Worm (Caenorhabditis elegans) whole organism, L4 larva: ENCODE results near the gene hmg-11.

Experiments used
- F49E8.2 ChIP-seq: sonication (generic microtip); optimal IDR thresholded peaks from 2 replicates; lab custom pipeline; 2016; ENCODE audit warnings: missing compliant biosample characterization, mild to moderate bottlenecking, missing genetic modification characterization, borderline replicate concordance
- aha-1 ChIP-seq: fragments of 150-350 bp; peaks from one replicate; lab custom pipeline; 2014; ENCODE audit warnings: missing biosample characterization, missing genetic modification characterization
- aly-2 ChIP-seq: sonication (generic microtip); optimal IDR thresholded peaks from 2 replicates; lab custom pipeline; 2018; ENCODE audit warnings: missing biosample characterization, missing genetic modification characterization
- dmd-8 ChIP-seq: fragments of 200-800 bp; sonication (Bioruptor generic); IDR thresholded peaks from 2 replicates; pipeline ENCODE4 v1.3.6; 2022; ENCODE audit warnings: missing genetic modification characterization, missing compliant biosample characterization
- dve-1 ChIP-seq: sonication (generic microtip); optimal IDR thresholded peaks from 2 replicates; lab custom pipeline; 2017; ENCODE audit warnings: antibody characterized with exemption, mild to moderate bottlenecking, missing genetic modification characterization, missing compliant biosample characterization; ENCODE audit not compliant: insufficient read depth
- hlh-30 ChIP-seq: sonication (generic microtip); optimal IDR thresholded peaks from 2 replicates; lab custom pipeline; 2017; ENCODE audit warnings: antibody characterized with exemption, mild to moderate bottlenecking, missing genetic modification characterization, missing compliant biosample characterization; ENCODE audit not compliant: insufficient read depth
- lsy-2 ChIP-seq, 2 experiments: fragments of 150-350 bp in 1 of 2; sonication (generic microtip) in 1 of 2; optimal IDR thresholded peaks; 2 replicates each; lab custom pipeline; 2014 to 2017; ENCODE audit warnings: missing biosample characterization in 2 of 2, missing genetic modification characterization in 2 of 2
- mdt-29 ChIP-seq: fragments of 200-800 bp; sonication (Bioruptor generic); IDR thresholded peaks from 2 replicates; pipeline ENCODE4 v1.3.6; 2022; ENCODE audit warnings: missing genetic modification reagents, missing genetic modification characterization, missing compliant biosample characterization
- nhr-11 ChIP-seq: fragments of 150-350 bp; optimal IDR thresholded peaks from 2 replicates; lab custom pipeline; 2014; ENCODE audit warnings: missing biosample characterization, missing genetic modification characterization
- nhr-76 ChIP-seq: fragments of 150-350 bp; optimal IDR thresholded peaks from 2 replicates; lab custom pipeline; 2014; ENCODE audit warnings: missing biosample characterization, missing genetic modification characterization
- pha-4 ChIP-seq, 2 experiments: fragments of 150-350 bp in 1 of 2; fragments of 200-800 bp in 1 of 2; sonication (Bioruptor generic) in 1 of 2; IDR thresholded peaks in 1 of 2; optimal IDR thresholded peaks in 1 of 2; 2 replicates each; pipeline versions ENCODE4 v1.3.6 to Lab custom; 2014 to 2022; ENCODE audit warnings: missing genetic modification characterization in 2 of 2, missing genetic modification reagents in 2 of 2, missing biosample characterization in 1 of 2, missing compliant biosample characterization in 1 of 2
- ztf-11 ChIP-seq: fragments of 150-350 bp; optimal IDR thresholded peaks from 2 replicates; lab custom pipeline; 2014; ENCODE audit warnings: missing biosample characterization, missing genetic modification characterization

- TF ChIP-seq aly-2 (tag; lab: Kevin White, UChicago) (no peak), nhr-76 (tag; lab: Kevin White, UChicago) (no peak), dmd-8 (GFP tag; lab: Robert Waterston, UW) (no peak), hlh-30 (tag; lab: Kevin White, UChicago) (peak; percentile 91), nhr-11 (tag; lab: Kevin White, UChicago) (no peak), aha-1 (no peak), lsy-2 (tag; optimal IDR thresholded peaks at IDR 0.05; lab: Kevin White, UChicago) (no peak), dve-1 (no peak), F49E8.2 (tag; lab: Kevin White, UChicago) (no peak), ztf-11 (tag; lab: Kevin White, UChicago) (no peak), mdt-29 (GFP tag; lab: Robert Waterston, UW) (no peak), pha-4 (GFP tag; IDR thresholded peaks at IDR 0.05; lab: Robert Waterston, UW) (no peak), pha-4 (tag; optimal IDR thresholded peaks at IDR 0.05; lab: Kevin White, UChicago) (no peak)
These were observed at the start of gene hmg-11, which contains the start of gene clec-140 for ce11 chrII:4672584-4673110.
